Fruit fly (Drosophila melanogaster) whole organism, prepupa: ENCODE data around the gene fwd.

Experiments
- Blimp-1 ChIP-seq: fragments of 200-800 bp; sonication (Bioruptor generic); optimal IDR thresholded peaks from 3 replicates; lab custom pipeline; 2017; ENCODE audit warnings: missing biosample characterization, missing genetic modification characterization, mild to moderate bottlenecking, moderate library complexity, missing genetic modification reagents
- CG11762 ChIP-seq: fragments of 200-800 bp; sonication (Bioruptor generic); optimal IDR thresholded peaks from 3 replicates; lab custom pipeline; 2016; ENCODE audit warnings: missing biosample characterization, missing genetic modification characterization; ENCODE audit not compliant: insufficient read depth
- CG11902 ChIP-seq: fragments of 200-800 bp; sonication (Bioruptor generic); optimal IDR thresholded peaks from 3 replicates; lab custom pipeline; 2016; ENCODE audit warnings: missing biosample characterization, missing genetic modification characterization
- CG15336 ChIP-seq: fragments of 200-800 bp; sonication (Bioruptor generic); IDR thresholded peaks from 2 replicates; pipeline ENCODE4 v1.3.6; 2022; ENCODE audit warnings: missing biosample characterization, missing genetic modification characterization
- CG1621 ChIP-seq: fragments of 200-800 bp; sonication (Bioruptor generic); optimal IDR thresholded peaks from 3 replicates; lab custom pipeline; 2018; ENCODE audit warnings: missing biosample characterization, mild to moderate bottlenecking, missing genetic modification characterization
- CG3032 ChIP-seq: fragments of 200-800 bp; optimal IDR thresholded peaks from 2 replicates; lab custom pipeline; 2019; ENCODE audit warnings: missing biosample characterization, mild to moderate bottlenecking, missing genetic modification characterization, moderate library complexity
- CG31627 ChIP-seq: fragments of 200-800 bp; sonication (Bioruptor generic); optimal IDR thresholded peaks from 3 replicates; lab custom pipeline; 2016; ENCODE audit warnings: missing biosample characterization, missing genetic modification characterization
- CG32006 ChIP-seq: fragments of 200-800 bp; sonication (Bioruptor generic); optimal IDR thresholded peaks from 3 replicates; lab custom pipeline; 2017; ENCODE audit warnings: missing biosample characterization, mild to moderate bottlenecking, missing genetic modification characterization
- CG34406 ChIP-seq: fragments of 200-800 bp; sonication (Bioruptor generic); optimal IDR thresholded peaks from 3 replicates; lab custom pipeline; 2016; ENCODE audit warnings: missing biosample characterization, missing genetic modification characterization
- CG6163 ChIP-seq: fragments of 200-800 bp; sonication (Bioruptor generic); IDR thresholded peaks from 3 replicates; pipeline ENCODE4 v1.3.6; 2022; ENCODE audit warnings: missing biosample characterization, missing genetic modification characterization
- CG6808 ChIP-seq: fragments of 200-800 bp; sonication (Bioruptor generic); optimal IDR thresholded peaks from 3 replicates; lab custom pipeline; 2017; ENCODE audit warnings: missing biosample characterization, missing genetic modification characterization, mild to moderate bottlenecking, moderate library complexity, missing genetic modification reagents
- CG6854 ChIP-seq: fragments of 200-800 bp; sonication (Bioruptor generic); optimal IDR thresholded peaks from 2 replicates; lab custom pipeline; 2017; ENCODE audit warnings: missing biosample characterization, mild to moderate bottlenecking, missing genetic modification characterization
- CG8119 ChIP-seq: fragments of 200-800 bp; sonication (Bioruptor generic); IDR thresholded peaks from 3 replicates; pipeline ENCODE4 v1.3.6; 2022; ENCODE audit warnings: missing biosample characterization, missing genetic modification characterization
- CG8319 ChIP-seq: fragments of 200-800 bp; sonication (Bioruptor generic); optimal IDR thresholded peaks from 3 replicates; lab custom pipeline; 2016; ENCODE audit warnings: missing biosample characterization, missing genetic modification characterization
- CG8632 ChIP-seq: fragments of 200-800 bp; sonication (Bioruptor generic); optimal IDR thresholded peaks from 3 replicates; lab custom pipeline; 2016; ENCODE audit warnings: missing biosample characterization, missing genetic modification characterization
- CG9139 ChIP-seq: fragments of 200-800 bp; sonication (Bioruptor generic); optimal IDR thresholded peaks from 3 replicates; lab custom pipeline; 2017; ENCODE audit warnings: missing biosample characterization, mild to moderate bottlenecking, missing genetic modification characterization
- Eip78C ChIP-seq: fragments of 200-800 bp; sonication (Bioruptor generic); peaks from one replicate; lab custom pipeline; 2016; ENCODE audit warnings: missing biosample characterization, missing genetic modification characterization
- Eip93F ChIP-seq: fragments of 200-800 bp; sonication (Bioruptor generic); optimal IDR thresholded peaks from 2 replicates; lab custom pipeline; 2016; ENCODE audit warnings: missing biosample characterization, mild to moderate bottlenecking, missing genetic modification characterization
- Ets21C ChIP-seq: fragments of 200-800 bp; sonication (Bioruptor generic); optimal IDR thresholded peaks from 3 replicates; lab custom pipeline; 2016; ENCODE audit warnings: missing biosample characterization, missing genetic modification characterization
- Hr38 ChIP-seq: sonication (Bioruptor generic); optimal IDR thresholded peaks from 2 replicates; lab custom pipeline; 2016; ENCODE audit warnings: missing biosample characterization, missing genetic modification characterization
- Hr39 ChIP-seq: fragments of 200-800 bp; sonication (Bioruptor generic); optimal IDR thresholded peaks from 2 replicates; lab custom pipeline; 2016; ENCODE audit warnings: missing biosample characterization, missing genetic modification characterization
- Lpt ChIP-seq: fragments of 200-800 bp; sonication (Bioruptor generic); optimal IDR thresholded peaks from 3 replicates; lab custom pipeline; 2016; ENCODE audit warnings: missing biosample characterization, missing genetic modification characterization
- OdsH ChIP-seq: fragments of 200-800 bp; sonication (Bioruptor generic); optimal IDR thresholded peaks from 3 replicates; lab custom pipeline; 2016; ENCODE audit warnings: missing biosample characterization, missing genetic modification characterization
- Smox ChIP-seq: fragments of 200-800 bp; sonication (Bioruptor generic); optimal IDR thresholded peaks from 3 replicates; lab custom pipeline; 2016; ENCODE audit warnings: missing biosample characterization, missing genetic modification characterization
- Sox102F ChIP-seq: fragments of 200-800 bp; sonication (Bioruptor generic); optimal IDR thresholded peaks from 2 replicates; lab custom pipeline; 2016; ENCODE audit warnings: missing biosample characterization, mild to moderate bottlenecking, missing genetic modification characterization
- Sox14 ChIP-seq: fragments of 200-800 bp; sonication (Bioruptor generic); optimal IDR thresholded peaks from 3 replicates; lab custom pipeline; 2016; ENCODE audit warnings: missing biosample characterization, missing genetic modification characterization
- Sox15 ChIP-seq: fragments of 200-800 bp; sonication (Bioruptor generic); optimal IDR thresholded peaks from 3 replicates; lab custom pipeline; 2016; ENCODE audit warnings: missing biosample characterization, missing genetic modification characterization
- achi ChIP-seq: fragments of 200-800 bp; sonication (Bioruptor generic); optimal IDR thresholded peaks from 3 replicates; lab custom pipeline; 2016; ENCODE audit warnings: missing biosample characterization, missing genetic modification characterization
- dsx ChIP-seq: fragments of 200-800 bp; optimal IDR thresholded peaks from 3 replicates; lab custom pipeline; 2019; ENCODE audit warnings: missing biosample characterization, mild to moderate bottlenecking, missing genetic modification characterization, moderate library complexity; ENCODE audit not compliant: poor library complexity, severe bottlenecking
- esn ChIP-seq: fragments of 200-800 bp; sonication (Bioruptor generic); optimal IDR thresholded peaks from 2 replicates; lab custom pipeline; 2016; ENCODE audit warnings: missing biosample characterization, mild to moderate bottlenecking, missing genetic modification characterization, moderate library complexity
- fd59A ChIP-seq: fragments of 200-800 bp; sonication (Bioruptor generic); optimal IDR thresholded peaks from 2 replicates; lab custom pipeline; 2017; ENCODE audit warnings: missing biosample characterization, mild to moderate bottlenecking, missing genetic modification characterization, missing genetic modification reagents
- fd85E ChIP-seq: fragments of 200-800 bp; sonication (Bioruptor generic); optimal IDR thresholded peaks from 3 replicates; lab custom pipeline; 2016; ENCODE audit warnings: missing biosample characterization, missing genetic modification characterization
- fkh ChIP-seq: fragments of 200-800 bp; sonication (Bioruptor generic); optimal IDR thresholded peaks from 3 replicates; lab custom pipeline; 2017; ENCODE audit warnings: missing biosample characterization, mild to moderate bottlenecking, missing genetic modification characterization, moderate library complexity
- lz ChIP-seq: fragments of 200-800 bp; sonication (Bioruptor generic); optimal IDR thresholded peaks from 3 replicates; lab custom pipeline; 2016; ENCODE audit warnings: missing biosample characterization, missing genetic modification characterization
- salr ChIP-seq, 2 experiments: fragments of 200-800 bp; sonication (Bioruptor generic); optimal IDR thresholded peaks; 3 replicates each; lab custom pipeline; 2016 to 2018; ENCODE audit warnings: missing biosample characterization in 2 of 2, missing genetic modification characterization in 2 of 2, mild to moderate bottlenecking in 1 of 2
- spab ChIP-seq: fragments of 200-800 bp; sonication (Bioruptor generic); optimal IDR thresholded peaks from 2 replicates; lab custom pipeline; 2017; ENCODE audit warnings: missing biosample characterization, mild to moderate bottlenecking, missing genetic modification characterization, missing genetic modification reagents
- ss ChIP-seq, 2 experiments: fragments of 200-800 bp; sonication (Bioruptor generic); optimal IDR thresholded peaks; 2 replicates in 1 of 2; 3 replicates in 1 of 2; lab custom pipeline; 2017 to 2018; ENCODE audit warnings: mild to moderate bottlenecking in 2 of 2, missing biosample characterization in 2 of 2, missing genetic modification characterization in 2 of 2, moderate library complexity in 1 of 2
- svp ChIP-seq: fragments of 200-800 bp; sonication (Bioruptor generic); peaks from one replicate; lab custom pipeline; 2016; ENCODE audit warnings: missing biosample characterization, missing genetic modification characterization
- topi ChIP-seq: fragments of 200-800 bp; sonication (Bioruptor generic); optimal IDR thresholded peaks from 3 replicates; lab custom pipeline; 2016; ENCODE audit warnings: missing biosample characterization, missing genetic modification characterization
- vri ChIP-seq: fragments of 200-800 bp; sonication (Bioruptor generic); optimal IDR thresholded peaks from 3 replicates; lab custom pipeline; 2016; ENCODE audit warnings: missing biosample characterization, mild to moderate bottlenecking, missing genetic modification characterization

fwd gene

DNA sequence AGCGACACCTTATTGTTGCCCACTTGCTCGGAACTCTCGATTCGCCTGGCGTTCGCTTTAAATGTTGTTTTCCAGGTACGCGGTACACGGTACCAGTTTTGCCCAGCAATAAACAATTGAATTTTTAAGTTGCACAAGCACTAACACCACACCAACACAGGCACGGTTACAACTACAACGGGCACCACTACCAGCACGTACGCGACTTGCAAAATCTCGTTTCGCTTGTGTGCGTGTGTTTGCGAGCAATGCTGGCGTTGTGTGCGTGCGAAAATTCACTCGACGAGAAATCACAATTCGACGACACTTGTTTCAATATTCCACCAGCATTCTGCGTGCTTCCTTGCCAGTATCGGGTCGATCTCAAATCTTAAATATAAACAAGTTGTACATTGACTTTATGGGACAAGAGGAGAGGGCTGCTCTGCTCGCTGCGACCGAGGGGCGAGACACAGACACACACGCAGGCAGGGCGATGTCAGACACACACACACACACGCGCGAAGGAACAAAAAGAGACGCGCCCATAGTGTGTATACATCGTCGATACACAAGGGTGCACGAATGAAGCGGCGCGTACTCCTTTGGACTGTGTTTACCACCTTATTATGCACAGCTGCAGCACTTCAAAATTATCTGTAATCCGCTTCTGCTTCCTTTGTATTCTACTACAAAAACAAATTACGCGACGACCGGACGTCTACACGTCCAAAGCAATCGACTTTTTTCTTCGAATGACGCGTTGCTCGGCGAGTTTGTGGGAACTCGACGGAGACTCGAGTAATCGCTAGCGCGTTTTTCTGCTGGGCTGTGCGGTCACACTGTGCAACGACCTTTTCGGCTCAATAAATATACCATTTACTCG, at the start of gene fwd:
Gene fwd, minus strand, starts transcription at position 740 of the 865 bp plus-strand sequence.
- TF ChIP-seq Eip78C (peak; percentile 46), Sox15 (GFP tag; lab: Kevin White, UChicago) (no peak), dsx (GFP tag; lab: Kevin White, UChicago) (peak; percentile 14), CG1621 (tag; lab: Kevin White, UChicago) (peak; percentile 20), CG9139 (GFP tag; lab: Kevin White, UChicago) (peak; percentile 36), OdsH (GFP tag; lab: Kevin White, UChicago) (no peak), Lpt (GFP tag; lab: Kevin White, UChicago) (peak; percentile 19), CG8319 (GFP tag; lab: Kevin White, UChicago) (no peak), CG11762 (GFP tag; lab: Kevin White, UChicago) (no peak), salr (GFP tag; optimal IDR thresholded peaks at IDR 0.05; lab: Kevin White, UChicago) (no peak), ss (GFP tag; optimal IDR thresholded peaks at IDR 0.05; lab: Kevin White, UChicago) (peak; percentile 66 to 73), svp (GFP tag; lab: Kevin White, UChicago) (peak; percentile 83), CG6854 (GFP tag; lab: Kevin White, UChicago) (peak; percentile 62), CG6163 (GFP tag; lab: Robert Waterston, UW) (peak; percentile 30; the same call in 1 of the 3 replicates), CG15336 (GFP tag; lab: Robert Waterston, UW) (0 out of 2 replicates have a peak, but pooled peaks have one; percentile 6), Sox14 (GFP tag; lab: Kevin White, UChicago) (peak; percentile 61), Smox (no peak), fkh (GFP tag; lab: Kevin White, UChicago) (peak; percentile 80), vri (GFP tag; lab: Kevin White, UChicago) (no peak), CG6808 (peak; percentile 44)

- no peak for TF ChIP-seq Lpt (GFP tag; lab: Kevin White, UChicago)
- TF ChIP-seq Sox14 (GFP tag; lab: Kevin White, UChicago), result no peak
- TF ChIP-seq fkh (GFP tag; lab: Kevin White, UChicago), result no peak
- no peak for TF ChIP-seq CG11902
- no peak for TF ChIP-seq Sox102F (GFP tag; lab: Kevin White, UChicago)
- no peak for TF ChIP-seq Blimp-1 (GFP tag; lab: Kevin White, UChicago)
- TF ChIP-seq CG6854 (GFP tag; lab: Kevin White, UChicago), result no peak
- TF ChIP-seq Hr38 (GFP tag; lab: Kevin White, UChicago), result no peak
- TF ChIP-seq CG31627 (GFP tag; lab: Kevin White, UChicago), result no peak
- TF ChIP-seq Ets21C (GFP tag; lab: Kevin White, UChicago), result no peak
- no peak for TF ChIP-seq Hr39 (GFP tag; lab: Kevin White, UChicago)
- no peak for TF ChIP-seq OdsH (GFP tag; lab: Kevin White, UChicago)
- TF ChIP-seq CG32006 (GFP tag; lab: Kevin White, UChicago), result no peak
- TF ChIP-seq CG34406 (GFP tag; lab: Kevin White, UChicago), result no peak
Observed at dm6 chr3L:366337-366736, 46.7 kb upstream of the fwd start, which contains the start of gene CG13884. CG13884 (minus strand) TSS chr3L:366437.

DNA sequence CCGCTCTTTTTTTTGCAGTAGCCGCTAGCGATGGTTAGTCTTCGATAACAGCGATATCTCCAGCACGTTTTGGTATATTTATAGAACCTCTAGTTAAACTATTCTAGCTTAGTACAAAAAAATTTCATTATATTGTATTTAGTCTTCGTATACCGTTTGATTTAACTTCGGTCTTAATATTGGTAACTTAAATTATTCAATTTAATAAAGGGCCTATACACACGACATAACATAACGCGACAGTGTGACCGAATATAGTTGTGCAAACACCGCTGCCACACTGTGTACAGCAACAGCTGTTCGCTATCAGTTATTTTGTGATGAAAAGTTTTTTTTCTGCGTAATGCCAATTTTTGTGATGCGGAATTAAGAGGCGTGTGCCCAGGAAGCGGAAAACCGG, 41.5 kb upstream of the fwd start, which contains the start of the genes Cdc5 and CG1233:
Gene Cdc5, minus strand, starts transcription at position 183 of the 400 bp plus-strand sequence.
Gene CG1233, plus strand, starts transcription at position 272 of the 400 bp plus-strand sequence.
- TF ChIP-seq lz (GFP tag; lab: Kevin White, UChicago), result peak; percentile 41
- no peak for TF ChIP-seq Sox15 (GFP tag; lab: Kevin White, UChicago)
- peak; percentile 33; the same call in 1 of the 2 replicates for TF ChIP-seq CG15336 (GFP tag; lab: Robert Waterston, UW)
- TF ChIP-seq CG31627 (GFP tag; lab: Kevin White, UChicago), result peak; percentile 26

- TF ChIP-seq CG8319 (GFP tag; lab: Kevin White, UChicago) (no peak), CG8119 (GFP tag; lab: Robert Waterston, UW) (no peak), CG8632 (GFP tag; lab: Kevin White, UChicago) (no peak), spab (no peak), CG11902 (no peak), svp (GFP tag; lab: Kevin White, UChicago) (no peak), fd85E (no peak), CG32006 (GFP tag; lab: Kevin White, UChicago) (no peak), Eip93F (GFP tag; lab: Kevin White, UChicago) (no peak), fd59A (GFP tag; lab: Kevin White, UChicago) (no peak), topi (GFP tag; lab: Kevin White, UChicago) (no peak), Eip78C (no peak), CG3032 (no peak), dsx (GFP tag; lab: Kevin White, UChicago) (no peak), esn (no peak), CG31627 (GFP tag; lab: Kevin White, UChicago) (no peak), CG11762 (GFP tag; lab: Kevin White, UChicago) (no peak), achi (GFP tag; lab: Kevin White, UChicago) (no peak), CG15336 (GFP tag; lab: Robert Waterston, UW) (no peak)
Observed at dm6 chr3L:357681-358080, 38.0 kb upstream of the fwd start, which contains the start of gene Roc1b. Roc1b (plus strand) TSS chr3L:357981.
